Worm (Caenorhabditis elegans) whole organism, L1 larva: ENCODE results near the gene F38A1.15.

Source experiments
- C34B4.2 ChIP-seq: sonication (generic microtip); optimal IDR thresholded peaks from 2 replicates; lab custom pipeline; 2017; ENCODE audit warnings: mild to moderate bottlenecking, missing genetic modification characterization, missing compliant biosample characterization
- ceh-82 ChIP-seq, 3 experiments: fragments of 150-350 bp in 1 of 3; sonication (generic microtip) in 2 of 3; optimal IDR thresholded peaks; 2 replicates each; lab custom pipeline; 2014 to 2017; ENCODE audit warnings: missing biosample characterization in 3 of 3, missing genetic modification characterization in 3 of 3
- ces-1 ChIP-seq: fragments of 150-350 bp; optimal IDR thresholded peaks from 2 replicates; lab custom pipeline; 2014; ENCODE audit warnings: missing biosample characterization, missing genetic modification reagents, missing genetic modification characterization
- efl-1 ChIP-seq, 4 experiments: fragments of 150-350 bp; optimal IDR thresholded peaks in 3 of 4; peaks in 1 of 4; 1 replicate in 1 of 4; 2 replicates in 3 of 4; lab custom pipeline; 2014; ENCODE audit warnings: missing biosample characterization in 2 of 4, missing genetic modification characterization in 2 of 4, missing genetic modification reagents in 2 of 4
- jun-1 ChIP-seq: fragments of 150-350 bp; optimal IDR thresholded peaks from 2 replicates; lab custom pipeline; 2014; ENCODE audit warnings: missing biosample characterization, missing genetic modification reagents, missing genetic modification characterization
- mep-1 ChIP-seq: fragments of 150-350 bp; optimal IDR thresholded peaks from 2 replicates; lab custom pipeline; 2014; ENCODE audit warnings: missing biosample characterization, missing genetic modification characterization
- nhr-19 ChIP-seq: fragments of 200-800 bp; sonication (Bioruptor generic); conservative IDR thresholded peaks from 2 replicates; pipeline ENCODE4 v1.3.6; 2022; ENCODE audit warnings: missing genetic modification characterization, missing compliant biosample characterization
- nhr-76 ChIP-seq: sonication (generic microtip); optimal IDR thresholded peaks from 2 replicates; lab custom pipeline; 2017; ENCODE audit warnings: missing biosample characterization, missing genetic modification characterization
- nhr-85 ChIP-seq: sonication (generic microtip); peaks from one replicate; lab custom pipeline; 2016; ENCODE audit warnings: missing genetic modification characterization, inconsistent platforms, missing compliant biosample characterization
- skn-1 ChIP-seq: fragments of 150-350 bp; optimal IDR thresholded peaks from 2 replicates; lab custom pipeline; 2014; ENCODE audit warnings: missing biosample characterization, missing genetic modification characterization
- snpc-4 ChIP-seq: fragments of 150-350 bp; optimal IDR thresholded peaks from 2 replicates; lab custom pipeline; 2014; ENCODE audit warnings: missing biosample characterization, missing genetic modification characterization
- swsn-7 ChIP-seq: sonication (generic microtip); optimal IDR thresholded peaks from 2 replicates; lab custom pipeline; 2016; ENCODE audit warnings: missing genetic modification characterization, missing compliant biosample characterization
- tlp-1 ChIP-seq: fragments of 150-350 bp; optimal IDR thresholded peaks from 2 replicates; lab custom pipeline; 2014; ENCODE audit warnings: missing biosample characterization, missing genetic modification characterization
- xbp-1 ChIP-seq: sonication (generic microtip); optimal IDR thresholded peaks from 2 replicates; lab custom pipeline; 2016; ENCODE audit warnings: missing genetic modification characterization, missing compliant biosample characterization

The F38A1.15 gene

ce11 chrIV:1207980-1208379 lies 35.2 kb downstream of the F38A1.15 start, which contains the start of gene dsl-1 (continued):
- TF ChIP-seq tlp-1 (tag; lab: Kevin White, UChicago) (no peak), xbp-1 (tag; lab: Kevin White, UChicago) (no peak)
- TF ChIP-seq, all 84 proteins: peak for 0

- TF ChIP-seq nhr-85 (tag; lab: Kevin White, UChicago) (peak; percentile 6), ceh-82 (tag; optimal IDR thresholded peaks at IDR 0.05; lab: Kevin White, UChicago) (no peak)
Measured at ce11 chrIV:1204870-1205269, 38.3 kb downstream of the F38A1.15 start, which contains the start of gene dsl-2. Gene dsl-2, minus strand, starts transcription at chrIV:1204970.

- TF ChIP-seq nhr-85 (tag; lab: Kevin White, UChicago) (no peak), snpc-4 (tag; lab: Kevin White, UChicago) (no peak), nhr-19 (GFP tag; lab: Robert Waterston, UW) (no peak), jun-1 (no peak), C34B4.2 (tag; lab: Kevin White, UChicago) (no peak), skn-1 (tag; lab: Kevin White, UChicago) (no peak)
Measured at ce11 chrIV:1199501-1199900, 43.7 kb downstream of the F38A1.15 start.

ce11 chrIV:1192765-1193164 lies 50.4 kb downstream of the F38A1.15 start, which contains the start of gene spl-3:
Gene spl-3, plus strand, starts transcription at chrIV:1193065.
- no peak for TF ChIP-seq ces-1 (GFP tag; lab: Kevin White, UChicago)
- no peak for TF ChIP-seq efl-1 (optimal IDR thresholded peaks at IDR 0.05; lab: Kevin White, UChicago)
- no peak for TF ChIP-seq efl-1 (GFP tag; optimal IDR thresholded peaks at IDR 0.05 in 1 of 2; lab: Kevin White, UChicago)
- no peak for TF ChIP-seq nhr-76
- no peak for TF ChIP-seq mep-1 (tag; lab: Kevin White, UChicago)
- TF ChIP-seq swsn-7 (tag; lab: Kevin White, UChicago) = no peak
